Worm (Caenorhabditis elegans) whole organism, L3 larva: ENCODE data around the gene vrk-1.

Source experiments
- egl-27 ChIP-seq: sonication (generic microtip); optimal IDR thresholded peaks from 4 replicates; lab custom pipeline; 2017; ENCODE audit warnings: missing biosample characterization, missing genetic modification reagents, missing genetic modification characterization
- mdl-1 ChIP-seq: fragments of 150-350 bp; optimal IDR thresholded peaks from 2 replicates; lab custom pipeline; 2014; ENCODE audit warnings: missing biosample characterization, missing genetic modification characterization
- nfya-1 ChIP-seq: sonication (generic microtip); optimal IDR thresholded peaks from 2 replicates; lab custom pipeline; 2017; ENCODE audit warnings: missing genetic modification characterization, mild to moderate bottlenecking, missing compliant biosample characterization, antibody characterized with exemption, moderate library complexity; ENCODE audit not compliant: insufficient read depth
- nhr-12 ChIP-seq: fragments of 150-350 bp; optimal IDR thresholded peaks from 2 replicates; lab custom pipeline; 2014; ENCODE audit warnings: missing biosample characterization, missing genetic modification characterization
- nhr-23 ChIP-seq: fragments of 150-350 bp; optimal IDR thresholded peaks from 2 replicates; lab custom pipeline; 2014; ENCODE audit warnings: missing biosample characterization, missing genetic modification reagents, missing genetic modification characterization
- nhr-25 ChIP-seq: sonication (generic microtip); optimal IDR thresholded peaks from 2 replicates; lab custom pipeline; 2017; ENCODE audit warnings: missing biosample characterization, missing genetic modification characterization
- nhr-76 ChIP-seq: fragments of 150-350 bp; sonication (generic microtip); optimal IDR thresholded peaks from 5 replicates; lab custom pipeline; 2014; ENCODE audit warnings: missing biosample characterization, missing genetic modification characterization
- skn-1 ChIP-seq: fragments of 150-350 bp; optimal IDR thresholded peaks from 2 replicates; lab custom pipeline; 2014; ENCODE audit warnings: missing biosample characterization, missing genetic modification characterization
- snpc-4 ChIP-seq: fragments of 150-350 bp; optimal IDR thresholded peaks from 2 replicates; lab custom pipeline; 2014; ENCODE audit warnings: missing biosample characterization, missing genetic modification characterization
- unc-39 ChIP-seq: sonication (generic microtip); optimal IDR thresholded peaks from 4 replicates; lab custom pipeline; 2017; ENCODE audit warnings: missing biosample characterization, missing genetic modification characterization
- ztf-4 ChIP-seq: fragments of 150-350 bp; optimal IDR thresholded peaks from 2 replicates; lab custom pipeline; 2014; ENCODE audit warnings: missing biosample characterization, missing genetic modification characterization

ce11 chrII:5917010-5917472 lies 4.7 kb upstream of the vrk-1 start, which contains the start of gene frh-1:
- no peak for TF ChIP-seq ztf-4 (tag; lab: Kevin White, UChicago)
- no peak for TF ChIP-seq skn-1 (tag; lab: Kevin White, UChicago)
- no peak for TF ChIP-seq nfya-1
- TF ChIP-seq unc-39 = no peak
- no peak for TF ChIP-seq nhr-12 (tag; lab: Kevin White, UChicago)
- no peak for TF ChIP-seq nhr-76 (tag; lab: Kevin White, UChicago)
- TF ChIP-seq egl-27 (tag; lab: Kevin White, UChicago) = no peak
- TF ChIP-seq mdl-1 (tag; lab: Kevin White, UChicago) = no peak
- no peak for TF ChIP-seq nhr-25 (tag; lab: Kevin White, UChicago)
- TF ChIP-seq snpc-4 (tag; lab: Kevin White, UChicago) = no peak
- TF ChIP-seq nhr-23 (tag; lab: Kevin White, UChicago) = no peak
